Fruit fly (Drosophila melanogaster) whole organism, wandering third instar larva: Measurements from ENCODE around the gene CG32568.

Experiments used
- Abd-B ChIP-seq: fragments of >200 bp; optimal IDR thresholded peaks from 2 replicates; lab custom pipeline; 2017; ENCODE audit warnings: missing biosample characterization, missing genetic modification characterization
- CG32264 ChIP-seq: fragments of 200-800 bp; sonication (Bioruptor generic); optimal IDR thresholded peaks from 2 replicates; lab custom pipeline; 2016; ENCODE audit warnings: missing biosample characterization, missing genetic modification characterization
- CG9705 ChIP-seq: fragments of 200-800 bp; sonication (Bioruptor generic); optimal IDR thresholded peaks from 2 replicates; lab custom pipeline; 2018; ENCODE audit warnings: missing biosample characterization, mild to moderate bottlenecking, missing genetic modification characterization
- CrebA ChIP-seq: fragments of 200-800 bp; sonication (Bioruptor generic); optimal IDR thresholded peaks from 2 replicates; lab custom pipeline; 2016; ENCODE audit warnings: missing biosample characterization, mild to moderate bottlenecking, missing genetic modification characterization, borderline replicate concordance
- Dfd ChIP-seq: fragments of >200 bp; optimal IDR thresholded peaks from 2 replicates; lab custom pipeline; 2017; ENCODE audit warnings: missing biosample characterization, missing genetic modification characterization
- Dif ChIP-seq: fragments of 200-275, 200-300 bp; sonication (Bioruptor generic); optimal IDR thresholded peaks from 2 replicates; lab custom pipeline; 2018; ENCODE audit warnings: missing biosample characterization, missing genetic modification characterization; ENCODE audit not compliant: partially characterized antibody
- GATAd ChIP-seq: sonication (Bioruptor generic); optimal IDR thresholded peaks from 2 replicates; lab custom pipeline; 2016; ENCODE audit warnings: missing biosample characterization, missing genetic modification characterization
- HLH106 ChIP-seq: fragments of 200-800 bp; optimal IDR thresholded peaks from 3 replicates; lab custom pipeline; 2019; ENCODE audit warnings: missing biosample characterization, mild to moderate bottlenecking, missing genetic modification characterization, moderate library complexity
- Hnf4 ChIP-seq: fragments of 200-800 bp; sonication (Bioruptor generic); optimal IDR thresholded peaks from 2 replicates; lab custom pipeline; 2016; ENCODE audit warnings: missing biosample characterization, mild to moderate bottlenecking, missing genetic modification characterization
- Hr78 ChIP-seq: fragments of >200 bp; optimal IDR thresholded peaks from 2 replicates; lab custom pipeline; 2017; ENCODE audit warnings: missing biosample characterization, missing genetic modification characterization
- Hr83 ChIP-seq: fragments of 200-300 bp; sonication (Bioruptor generic); optimal IDR thresholded peaks from 2 replicates; lab custom pipeline; 2016; ENCODE audit warnings: missing biosample characterization, mild to moderate bottlenecking, missing genetic modification characterization, moderate library complexity; ENCODE audit not compliant: poor library complexity, severe bottlenecking
- Jra ChIP-seq: sonication (Bioruptor generic); optimal IDR thresholded peaks from 2 replicates; lab custom pipeline; 2016; ENCODE audit warnings: missing biosample characterization, missing genetic modification characterization
- Mio ChIP-seq: sonication (Bioruptor generic); optimal IDR thresholded peaks from 2 replicates; lab custom pipeline; 2016; ENCODE audit warnings: missing biosample characterization, missing genetic modification characterization
- Myc ChIP-seq: fragments of >200 bp; optimal IDR thresholded peaks from 2 replicates; lab custom pipeline; 2017
- N ChIP-seq: fragments of >200 bp; optimal IDR thresholded peaks from 2 replicates; lab custom pipeline; 2018; ENCODE audit warnings: missing biosample characterization, missing external identifiers, missing genetic modification characterization
- OdsH ChIP-seq: fragments of 200-800 bp; sonication (Bioruptor generic); optimal IDR thresholded peaks from 2 replicates; lab custom pipeline; 2016; ENCODE audit warnings: missing biosample characterization, mild to moderate bottlenecking, missing genetic modification characterization
- Rel ChIP-seq, 2 experiments: fragments of 200-800 bp; sonication (Bioruptor generic) in 1 of 2; optimal IDR thresholded peaks; 2 replicates in 1 of 2; 3 replicates in 1 of 2; lab custom pipeline; 2016 to 2019; ENCODE audit warnings: mild to moderate bottlenecking in 2 of 2, missing biosample characterization in 2 of 2, missing genetic modification characterization in 2 of 2, moderate library complexity in 1 of 2
- Sp1 ChIP-seq: fragments of 200-800 bp; sonication (Bioruptor generic); optimal IDR thresholded peaks from 3 replicates; lab custom pipeline; 2019; ENCODE audit warnings: missing biosample characterization, mild to moderate bottlenecking, missing genetic modification characterization, moderate library complexity
- Vsx2 ChIP-seq: fragments of 200-300, 225-300 bp; sonication (Bioruptor generic); optimal IDR thresholded peaks from 2 replicates; lab custom pipeline; 2018; ENCODE audit warnings: missing biosample characterization, missing genetic modification characterization; ENCODE audit not compliant: partially characterized antibody
- br ChIP-seq: fragments of 200-800 bp; sonication (Bioruptor generic); optimal IDR thresholded peaks from 2 replicates; lab custom pipeline; 2016; ENCODE audit warnings: missing biosample characterization, missing genetic modification characterization
- brk ChIP-seq: fragments of 200-800 bp; sonication (Bioruptor generic); optimal IDR thresholded peaks from 2 replicates; lab custom pipeline; 2016; ENCODE audit warnings: missing biosample characterization, mild to moderate bottlenecking, missing genetic modification characterization
- dl ChIP-seq, 2 experiments: fragments of 175-275, 200-275 bp in 1 of 2; fragments of 200-275 bp in 1 of 2; sonication (Bioruptor generic); optimal IDR thresholded peaks; lab custom pipeline; 2018; ENCODE audit warnings: mild to moderate bottlenecking in 2 of 2, missing biosample characterization in 2 of 2, missing genetic modification characterization in 2 of 2, moderate library complexity in 2 of 2; ENCODE audit not compliant: partially characterized antibody in 2 of 2, insufficient read depth in 1 of 2
- dmrt93B ChIP-seq: fragments of 200-800 bp; sonication (Bioruptor generic); optimal IDR thresholded peaks from 2 replicates; lab custom pipeline; 2018; ENCODE audit warnings: missing biosample characterization, mild to moderate bottlenecking, missing genetic modification characterization
- dsf ChIP-seq: sonication (Bioruptor generic); optimal IDR thresholded peaks from 2 replicates; lab custom pipeline; 2016; ENCODE audit warnings: missing biosample characterization, missing genetic modification characterization, borderline replicate concordance
- ey ChIP-seq: fragments of 200-800 bp; sonication (Bioruptor generic); optimal IDR thresholded peaks from 2 replicates; lab custom pipeline; 2016; ENCODE audit warnings: missing biosample characterization, missing genetic modification characterization
- foxo ChIP-seq, 2 experiments: fragments of 200-800 bp; sonication (Bioruptor generic); optimal IDR thresholded peaks; 2 replicates in 1 of 2; 3 replicates in 1 of 2; lab custom pipeline; 2016 to 2017; ENCODE audit warnings: missing biosample characterization in 2 of 2, missing genetic modification characterization in 2 of 2
- fru ChIP-seq: fragments of 200-800 bp; sonication (Bioruptor generic); optimal IDR thresholded peaks from 3 replicates; lab custom pipeline; 2016; ENCODE audit warnings: missing biosample characterization, mild to moderate bottlenecking, missing genetic modification characterization
- h ChIP-seq: fragments of 200-800 bp; sonication (Bioruptor generic); optimal IDR thresholded peaks from 3 replicates; lab custom pipeline; 2016; ENCODE audit warnings: missing biosample characterization, mild to moderate bottlenecking, missing genetic modification characterization
- jim ChIP-seq: fragments of 175-275, 200-325 bp; sonication (Bioruptor generic); optimal IDR thresholded peaks from 2 replicates; lab custom pipeline; 2016; ENCODE audit warnings: missing biosample characterization, mild to moderate bottlenecking, missing genetic modification characterization
- lola ChIP-seq: fragments of >200 bp; optimal IDR thresholded peaks from 2 replicates; lab custom pipeline; 2017; ENCODE audit warnings: missing biosample characterization, missing genetic modification characterization
- pan ChIP-seq: fragments of >200 bp; optimal IDR thresholded peaks from 2 replicates; lab custom pipeline; 2017
- psq ChIP-seq: fragments of 200-800 bp; sonication (Bioruptor generic); optimal IDR thresholded peaks from 3 replicates; lab custom pipeline; 2017; ENCODE audit warnings: missing biosample characterization, mild to moderate bottlenecking, missing genetic modification characterization, moderate library complexity
- rgr ChIP-seq: fragments of 200-800 bp; sonication (Bioruptor generic); optimal IDR thresholded peaks from 3 replicates; lab custom pipeline; 2016; ENCODE audit warnings: missing biosample characterization, mild to moderate bottlenecking, missing genetic modification characterization
- sv ChIP-seq: fragments of 200-800 bp; sonication (Bioruptor generic); optimal IDR thresholded peaks from 3 replicates; lab custom pipeline; 2016; ENCODE audit warnings: missing biosample characterization, missing genetic modification characterization
- tai ChIP-seq: sonication (Bioruptor generic); optimal IDR thresholded peaks from 2 replicates; lab custom pipeline; 2016; ENCODE audit warnings: missing biosample characterization, missing genetic modification characterization
- usp ChIP-seq: fragments of >200 bp; optimal IDR thresholded peaks from 2 replicates; lab custom pipeline; 2017; ENCODE audit warnings: missing biosample characterization, missing genetic modification characterization
- woc ChIP-seq: sonication (Bioruptor generic); optimal IDR thresholded peaks from 2 replicates; lab custom pipeline; 2016; ENCODE audit warnings: missing biosample characterization, mild to moderate bottlenecking, missing genetic modification characterization

CG32568 gene

DNA sequence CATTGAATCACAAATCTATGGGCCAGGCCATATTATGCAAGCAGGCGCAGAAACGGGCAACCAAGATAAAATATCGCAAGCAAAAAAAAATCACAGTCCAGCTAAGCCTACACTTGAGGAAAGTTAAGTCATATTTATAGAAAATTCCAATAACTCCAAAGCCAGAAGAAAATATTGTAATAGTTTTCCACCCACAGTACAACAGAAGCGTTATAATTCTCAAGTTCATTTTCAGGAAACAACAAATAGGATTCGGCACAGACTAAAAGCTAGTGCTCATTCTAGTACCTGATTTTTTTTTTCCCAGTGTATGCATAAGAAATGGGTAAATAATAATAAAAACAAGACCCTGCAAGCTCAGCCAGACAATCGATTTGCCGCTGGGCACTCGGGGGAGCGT, 25.1 kb downstream of the CG32568 start:
- TF ChIP-seq foxo (GFP tag; optimal IDR thresholded peaks at IDR 0.05; lab: Kevin White, UChicago): peak in 1 of 2 experiments; percentile 11
- TF ChIP-seq dmrt93B (GFP tag; lab: Kevin White, UChicago): no peak

DNA sequence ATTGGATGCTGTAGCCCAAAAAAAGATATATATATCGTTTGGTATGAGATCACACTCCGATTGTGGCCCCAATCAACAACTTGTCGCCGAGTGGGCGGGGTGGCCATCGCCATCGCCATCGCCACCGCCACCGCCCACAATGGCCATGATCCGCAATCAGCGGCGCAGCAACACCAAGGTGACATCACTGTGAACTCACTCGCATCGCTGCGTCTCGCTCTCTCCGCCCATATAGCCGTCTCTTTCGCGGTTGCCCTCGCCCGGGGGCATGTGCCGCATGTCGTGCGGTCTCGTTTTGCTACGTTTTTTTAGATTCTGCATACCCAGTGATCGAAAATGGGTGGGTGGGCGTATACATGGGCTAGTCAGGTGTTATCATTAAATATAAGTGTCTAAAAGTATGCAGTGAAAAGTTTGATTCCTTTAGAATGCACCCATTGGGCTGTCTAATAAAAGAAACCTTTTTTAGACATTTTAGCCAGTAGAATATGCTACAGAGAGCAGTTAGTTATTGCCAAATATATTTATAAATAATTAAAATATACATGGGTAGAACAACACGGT, 26.2 kb downstream of the CG32568 start:
- TF ChIP-seq foxo (GFP tag; optimal IDR thresholded peaks at IDR 0.05; lab: Kevin White, UChicago): no peak
- TF ChIP-seq OdsH: no peak
- TF ChIP-seq usp (GFP tag; lab: Kevin White, UChicago): no peak
- no peak for TF ChIP-seq fru
- TF ChIP-seq h (GFP tag; lab: Kevin White, UChicago): no peak
- TF ChIP-seq dl (GFP tag; optimal IDR thresholded peaks at IDR 0.05; lab: Kevin White, UChicago; ENCODE audit: insufficient read depth in 1 of 2, partially characterized antibody in 2 of 2): no peak
- no peak for TF ChIP-seq tai
- TF ChIP-seq Jra: no peak
- TF ChIP-seq Hnf4 (GFP tag; lab: Kevin White, UChicago): no peak
- TF ChIP-seq pan (lab: Kevin White, UChicago): no peak
- TF ChIP-seq Rel (GFP tag; optimal IDR thresholded peaks at IDR 0.05; lab: Kevin White, UChicago): no peak
- TF ChIP-seq Rel (tag; optimal IDR thresholded peaks at IDR 0.05; lab: Kevin White, UChicago): no peak
- TF ChIP-seq Mio: no peak
- TF ChIP-seq Myc: no peak
- no peak for TF ChIP-seq dmrt93B (GFP tag; lab: Kevin White, UChicago)

DNA sequence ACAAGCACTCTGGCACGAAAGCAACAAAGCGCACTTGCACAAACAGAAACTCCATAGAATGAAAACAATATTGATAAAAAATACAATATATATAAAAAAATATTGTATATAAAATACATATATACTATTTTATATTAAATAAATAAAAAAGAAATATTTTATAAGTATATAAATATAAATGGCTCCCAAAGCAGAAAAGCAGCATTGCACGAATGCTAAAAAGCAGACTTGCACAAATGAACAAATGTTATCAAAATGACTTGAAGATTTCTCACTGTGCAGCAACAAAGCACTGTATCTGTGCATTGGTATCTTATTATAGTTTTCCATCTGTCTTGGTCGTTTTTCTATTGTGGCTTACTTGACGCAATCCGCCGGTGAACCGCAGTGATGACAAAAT, 28.1 kb downstream of the CG32568 start:
- TF ChIP-seq Rel (GFP tag; optimal IDR thresholded peaks at IDR 0.05; lab: Kevin White, UChicago) (no peak), Rel (tag; optimal IDR thresholded peaks at IDR 0.05; lab: Kevin White, UChicago) (no peak), CrebA (GFP tag; lab: Kevin White, UChicago) (no peak), Sp1 (GFP tag; lab: Kevin White, UChicago) (no peak), OdsH (no peak), CG32264 (GFP tag; lab: Kevin White, UChicago) (no peak), fru (no peak), Vsx2 (GFP tag; lab: Kevin White, UChicago) (no peak), pan (lab: Kevin White, UChicago) (no peak), lola (GFP tag; lab: Kevin White, UChicago) (no peak)

DNA sequence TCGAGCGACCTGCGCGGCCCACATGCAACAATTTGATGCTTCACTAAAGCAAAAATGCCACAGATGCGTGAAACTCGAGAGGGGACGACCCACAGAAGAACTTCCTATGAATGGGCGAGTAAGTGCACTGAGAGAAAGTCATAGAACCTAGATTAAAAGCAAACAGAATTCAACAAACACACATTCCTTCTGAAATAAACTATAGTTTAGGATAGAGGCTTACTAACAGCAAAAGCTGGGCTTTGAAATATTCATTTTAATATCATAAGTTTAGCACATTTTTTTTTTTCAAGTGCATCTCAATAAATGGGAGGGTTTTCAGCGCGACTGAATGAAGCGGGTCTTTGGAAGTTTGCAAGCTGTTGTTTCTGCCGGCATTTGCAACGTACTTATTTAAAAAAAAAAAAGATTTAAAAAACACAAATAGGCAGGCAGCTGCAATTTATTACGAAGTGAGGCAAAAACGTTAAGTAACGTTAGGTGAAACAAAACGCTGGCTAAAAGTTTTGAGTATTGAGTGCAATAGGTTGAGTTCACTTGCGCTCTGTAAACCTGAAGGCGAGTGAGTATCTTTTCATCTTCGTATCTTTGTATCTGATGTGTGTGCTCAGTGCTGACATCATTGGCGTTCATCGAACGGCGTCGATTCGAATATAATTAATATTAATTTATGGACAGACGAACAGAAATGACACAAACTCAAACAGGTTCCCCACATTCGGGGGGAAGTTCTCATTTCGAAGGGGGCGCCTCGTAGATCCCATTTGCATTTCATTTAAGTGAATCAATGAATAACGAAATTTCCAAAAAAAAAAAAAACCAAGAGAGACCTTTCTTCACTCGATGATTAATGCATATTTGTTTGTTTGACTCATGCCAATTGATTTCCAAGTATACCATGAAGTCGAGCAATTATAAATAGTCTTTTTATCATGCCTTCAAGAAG, 32.4 kb downstream of the CG32568 start:
- TF ChIP-seq fru (peak; percentile 67), dl (GFP tag; optimal IDR thresholded peaks at IDR 0.05; lab: Kevin White, UChicago; ENCODE audit: insufficient read depth in 1 of 2, partially characterized antibody in 2 of 2) (no peak), Jra (no peak), usp (GFP tag; lab: Kevin White, UChicago) (no peak), CG9705 (GFP tag; lab: Kevin White, UChicago) (no peak), woc (peak; percentile 35), rgr (GFP tag; lab: Kevin White, UChicago) (peak; percentile 6), Dfd (GFP tag; lab: Kevin White, UChicago) (no peak), Dif (no peak), ey (GFP tag; lab: Kevin White, UChicago) (peak; percentile 32), dsf (GFP tag; lab: Kevin White, UChicago) (no peak), Myc (no peak), h (GFP tag; lab: Kevin White, UChicago) (peak; percentile 66), pan (lab: Kevin White, UChicago) (no peak), OdsH (no peak), sv (GFP tag; lab: Kevin White, UChicago) (peak; percentile 12), Hr78 (no peak), HLH106 (tag; lab: Kevin White, UChicago) (peak; percentile 47), Vsx2 (GFP tag; lab: Kevin White, UChicago) (no peak), psq (GFP tag; lab: Kevin White, UChicago) (no peak), N (GFP tag; lab: Kevin White, UChicago) (no peak), Hnf4 (GFP tag; lab: Kevin White, UChicago) (no peak), Hr83 (no peak), GATAd (GFP tag; lab: Kevin White, UChicago) (no peak), br (GFP tag; lab: Kevin White, UChicago) (peak; percentile 19), Sp1 (GFP tag; lab: Kevin White, UChicago) (no peak), foxo (GFP tag; optimal IDR thresholded peaks at IDR 0.05; lab: Kevin White, UChicago) (peak in 1 of 2 experiments; percentile 63), CrebA (GFP tag; lab: Kevin White, UChicago) (no peak), Rel (GFP tag; optimal IDR thresholded peaks at IDR 0.05; lab: Kevin White, UChicago) (no peak), Rel (tag; optimal IDR thresholded peaks at IDR 0.05; lab: Kevin White, UChicago) (no peak), jim (GFP tag; lab: Kevin White, UChicago) (no peak), tai (no peak), CG32264 (GFP tag; lab: Kevin White, UChicago) (no peak), lola (GFP tag; lab: Kevin White, UChicago) (no peak), dmrt93B (GFP tag; lab: Kevin White, UChicago) (peak; percentile 9), brk (GFP tag; lab: Kevin White, UChicago) (no peak), Mio (no peak), Abd-B (GFP tag; lab: Kevin White, UChicago) (no peak)
